Worm (Caenorhabditis elegans) whole organism, young adult: ENCODE results near the gene F35B3.7.

ENCODE experiments used
- D2030.7 ChIP-seq: fragments of 200-800 bp; sonication (Bioruptor generic); IDR thresholded peaks from 2 replicates; pipeline ENCODE4 v1.3.6; 2022; ENCODE audit warnings: missing genetic modification reagents, missing genetic modification characterization, missing compliant biosample characterization
- F10E7.11 ChIP-seq: sonication (generic microtip); optimal IDR thresholded peaks from 2 replicates; lab custom pipeline; 2017; ENCODE audit warnings: mild to moderate bottlenecking, missing genetic modification characterization, moderate library complexity, missing compliant biosample characterization
- F23B12.7 ChIP-seq: sonication (generic microtip); optimal IDR thresholded peaks from 2 replicates; lab custom pipeline; 2017; ENCODE audit warnings: missing genetic modification characterization, mild to moderate bottlenecking, missing compliant biosample characterization, antibody characterized with exemption, moderate library complexity; ENCODE audit not compliant: insufficient read depth
- K12H6.12 ChIP-seq: fragments of 200-800 bp; sonication (Bioruptor generic); optimal IDR thresholded peaks from 2 replicates; lab custom pipeline; 2018; ENCODE audit warnings: mild to moderate bottlenecking, missing genetic modification characterization, missing compliant biosample characterization
- Y79H2A.3 ChIP-seq: fragments of 200-800 bp; sonication (Bioruptor generic); conservative IDR thresholded peaks from 2 replicates; pipeline ENCODE4 v1.3.6; 2022; ENCODE audit warnings: missing genetic modification reagents, missing genetic modification characterization, missing compliant biosample characterization
- ZK185.1 ChIP-seq: sonication (generic microtip); optimal IDR thresholded peaks from 2 replicates; lab custom pipeline; 2016; ENCODE audit warnings: mild to moderate bottlenecking, missing genetic modification characterization, missing compliant biosample characterization; ENCODE audit not compliant: poor library complexity, severe bottlenecking
- attf-3 ChIP-seq: fragments of 200-800 bp; sonication (Bioruptor generic); conservative IDR thresholded peaks from 2 replicates; pipeline ENCODE4 v1.3.6; 2022; ENCODE audit warnings: missing genetic modification reagents, missing genetic modification characterization, missing compliant biosample characterization
- ceh-58 ChIP-seq: fragments of 200-800 bp; sonication (Bioruptor generic); IDR thresholded peaks from 2 replicates; pipeline ENCODE4 v1.3.6; 2022; ENCODE audit warnings: missing genetic modification characterization, missing compliant biosample characterization
- ceh-91 ChIP-seq: fragments of 200-800 bp; sonication (Bioruptor generic); IDR thresholded peaks from 2 replicates; pipeline ENCODE4 v1.3.6; 2022; ENCODE audit warnings: missing genetic modification reagents, missing genetic modification characterization, missing compliant biosample characterization
- die-1 ChIP-seq: sonication (generic microtip); optimal IDR thresholded peaks from 2 replicates; lab custom pipeline; 2016; ENCODE audit warnings: missing genotype, mild to moderate bottlenecking, missing genetic modification characterization, missing compliant biosample characterization
- dox-1 ChIP-seq: fragments of 200-800 bp; sonication (Bioruptor generic); IDR thresholded peaks from 2 replicates; pipeline ENCODE4 v1.3.6; 2022; ENCODE audit warnings: missing genetic modification reagents, missing genetic modification characterization, missing compliant biosample characterization
- gei-17 ChIP-seq: fragments of 200-800 bp; sonication (Bioruptor generic); optimal IDR thresholded peaks from 2 replicates; lab custom pipeline; 2018; ENCODE audit warnings: mild to moderate bottlenecking, missing genetic modification characterization, missing compliant biosample characterization
- lag-1 ChIP-seq: fragments of 200-800 bp; sonication (Bioruptor generic); IDR thresholded peaks from 2 replicates; pipeline ENCODE4 v1.3.6; 2022; ENCODE audit warnings: missing genetic modification reagents, missing genetic modification characterization, missing compliant biosample characterization
- let-526 ChIP-seq: fragments of 200-800 bp; sonication (Bioruptor generic); IDR thresholded peaks from 2 replicates; pipeline ENCODE4 v1.3.6; 2022; ENCODE audit warnings: missing genetic modification reagents, missing genetic modification characterization, missing compliant biosample characterization
- lin-26 ChIP-seq: fragments of 200-800 bp; sonication (Bioruptor generic); IDR thresholded peaks from 2 replicates; pipeline ENCODE4 v1.3.6; 2022; ENCODE audit warnings: missing genetic modification reagents, missing genetic modification characterization, missing compliant biosample characterization
- lin-54 ChIP-seq: fragments of 200-800 bp; sonication (Bioruptor generic); optimal IDR thresholded peaks from 2 replicates; lab custom pipeline; 2018; ENCODE audit warnings: mild to moderate bottlenecking, missing genetic modification characterization, missing compliant biosample characterization
- lsl-1 ChIP-seq: fragments of 200-800 bp; sonication (Bioruptor generic); optimal IDR thresholded peaks from 2 replicates; lab custom pipeline; 2018; ENCODE audit warnings: mild to moderate bottlenecking, missing genetic modification characterization, moderate library complexity, missing compliant biosample characterization
- lsy-27 ChIP-seq: sonication (generic microtip); optimal IDR thresholded peaks from 2 replicates; lab custom pipeline; 2017; ENCODE audit warnings: missing genetic modification characterization, mild to moderate bottlenecking, missing compliant biosample characterization, antibody characterized with exemption, missing genotype, borderline replicate concordance; ENCODE audit not compliant: insufficient read depth
- madf-10 ChIP-seq: sonication (generic microtip); optimal IDR thresholded peaks from 2 replicates; lab custom pipeline; 2016; ENCODE audit warnings: mild to moderate bottlenecking, missing genetic modification characterization, missing compliant biosample characterization
- madf-6 ChIP-seq: fragments of 200-800 bp; sonication (Bioruptor generic); IDR thresholded peaks from 2 replicates; pipeline ENCODE4 v1.3.6; 2022; ENCODE audit warnings: missing genetic modification reagents, missing genetic modification characterization, missing compliant biosample characterization
- mel-28 ChIP-seq: sonication (generic microtip); optimal IDR thresholded peaks from 2 replicates; lab custom pipeline; 2016; ENCODE audit warnings: borderline replicate concordance, mild to moderate bottlenecking, missing genetic modification characterization, missing compliant biosample characterization
- mes-4 ChIP-seq: sonication (generic microtip); optimal IDR thresholded peaks from 2 replicates; lab custom pipeline; 2016; ENCODE audit warnings: missing genotype, missing genetic modification characterization, missing compliant biosample characterization
- mxl-1 ChIP-seq: sonication (generic microtip); optimal IDR thresholded peaks from 2 replicates; lab custom pipeline; 2016; ENCODE audit warnings: missing genetic modification characterization, missing compliant biosample characterization
- nfyb-1 ChIP-seq: fragments of 200-800 bp; sonication (Bioruptor generic); IDR thresholded peaks from 2 replicates; pipeline ENCODE4 v1.3.6; 2022; ENCODE audit warnings: missing genetic modification reagents, missing genetic modification characterization, missing compliant biosample characterization
- nhr-27 ChIP-seq: fragments of 200-800 bp; sonication (Bioruptor generic); optimal IDR thresholded peaks from 2 replicates; lab custom pipeline; 2018; ENCODE audit warnings: mild to moderate bottlenecking, missing genetic modification characterization, moderate library complexity, missing compliant biosample characterization
- nhr-80 ChIP-seq: sonication (generic microtip); optimal IDR thresholded peaks from 2 replicates; lab custom pipeline; 2016; ENCODE audit warnings: missing genetic modification characterization, missing compliant biosample characterization
- nhr-90 ChIP-seq: sonication (generic microtip); optimal IDR thresholded peaks from 2 replicates; lab custom pipeline; 2016; ENCODE audit warnings: missing genotype, mild to moderate bottlenecking, missing genetic modification characterization, missing compliant biosample characterization
- pha-4 ChIP-seq: fragments of 150-350 bp; sonication (generic microtip); optimal IDR thresholded peaks from 2 replicates; lab custom pipeline; 2014; ENCODE audit warnings: missing biosample characterization, missing genetic modification reagents, missing genetic modification characterization
- rcor-1 ChIP-seq: fragments of 200-800 bp; sonication (Bioruptor generic); IDR thresholded peaks from 2 replicates; pipeline ENCODE4 v1.3.6; 2022; ENCODE audit warnings: missing genetic modification reagents, missing genetic modification characterization, missing compliant biosample characterization
- rec-8 ChIP-seq, 2 experiments: sonication (generic microtip); optimal IDR thresholded peaks; 2 replicates each; lab custom pipeline; 2016; ENCODE audit warnings: mild to moderate bottlenecking in 2 of 2, missing genetic modification characterization in 2 of 2, missing genetic modification reagents in 2 of 2, missing genotype in 2 of 2, missing biosample characterization in 1 of 2, missing compliant biosample characterization in 1 of 2, moderate library complexity in 1 of 2
- rpc-1 ChIP-seq, 2 experiments: fragments of 150-350 bp in 1 of 2; sonication (generic microtip) in 1 of 2; optimal IDR thresholded peaks; 2 replicates each; lab custom pipeline; 2014 to 2018; ENCODE audit warnings: missing biosample characterization in 1 of 2, missing genetic modification characterization in 1 of 2, missing genetic modification reagents in 1 of 2, missing genotype in 1 of 2
- sdz-38 ChIP-seq: sonication (generic microtip); optimal IDR thresholded peaks from 2 replicates; lab custom pipeline; 2016; ENCODE audit warnings: missing genotype, missing genetic modification characterization, missing compliant biosample characterization
- tbp1 ChIP-seq: fragments of 200-800 bp; sonication (Bioruptor generic); optimal IDR thresholded peaks from 2 replicates; lab custom pipeline; 2018; ENCODE audit warnings: mild to moderate bottlenecking, missing genetic modification characterization, missing compliant biosample characterization
- tlf-1 ChIP-seq: fragments of 200-800 bp; sonication (Bioruptor generic); optimal IDR thresholded peaks from 2 replicates; lab custom pipeline; 2018; ENCODE audit warnings: mild to moderate bottlenecking, missing genetic modification characterization, missing compliant biosample characterization
- zfh-2 ChIP-seq: fragments of 200-800 bp; sonication (Bioruptor generic); conservative IDR thresholded peaks from 2 replicates; pipeline ENCODE4 v1.3.6; 2022; ENCODE audit warnings: missing genetic modification reagents, missing genetic modification characterization, missing compliant biosample characterization
- ztf-18 ChIP-seq: sonication (generic microtip); optimal IDR thresholded peaks from 2 replicates; lab custom pipeline; 2016; ENCODE audit warnings: missing genotype, mild to moderate bottlenecking, missing genetic modification characterization, missing compliant biosample characterization
- ztf-25 ChIP-seq: fragments of 200-800 bp; sonication (Bioruptor generic); IDR thresholded peaks from 2 replicates; pipeline ENCODE4 v1.3.6; 2022; ENCODE audit warnings: missing genetic modification reagents, missing genetic modification characterization, missing compliant biosample characterization

F35B3.7 gene

DNA sequence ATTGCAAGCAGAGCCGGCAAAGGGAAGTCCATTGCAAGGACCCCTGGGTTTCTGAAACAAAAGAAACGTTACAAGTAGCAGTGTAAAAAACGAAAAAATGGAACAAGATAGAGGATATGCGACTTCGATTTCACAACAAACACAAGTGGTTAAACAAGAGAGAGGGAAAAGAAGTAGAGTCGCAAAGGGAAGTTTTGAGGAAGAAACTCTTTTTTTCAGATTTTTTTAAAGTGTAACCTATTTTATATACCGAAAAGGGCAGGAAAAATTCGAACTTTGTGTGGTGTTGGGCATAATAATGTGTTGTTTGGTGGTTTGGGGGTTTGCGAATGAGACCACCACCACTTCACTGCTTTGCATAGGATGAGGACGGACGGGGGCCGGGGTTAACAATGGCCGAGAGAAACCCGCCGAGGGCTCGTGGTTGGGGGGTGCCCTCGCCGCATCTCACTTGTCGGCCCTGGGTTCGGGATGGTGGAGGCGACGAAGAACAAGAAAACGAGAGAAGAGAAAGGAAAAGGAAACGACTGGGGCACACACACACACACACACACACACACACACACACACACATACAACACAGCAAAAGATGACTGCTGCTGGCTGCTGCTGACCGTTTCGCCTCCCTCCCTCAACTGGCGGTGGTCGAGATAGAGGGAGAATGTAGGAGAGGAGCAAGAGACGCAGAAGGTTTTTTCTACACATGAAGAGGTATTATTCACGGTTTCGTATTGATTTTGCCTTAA, 12.5 kb downstream of the F35B3.7 start, which contains the start of gene ptrn-1 (continued):
- TF ChIP-seq ztf-18 (tag; lab: Kevin White, UChicago) (no peak), lsl-1 (GFP tag; lab: Kevin White, UChicago) (no peak), nhr-27 (no peak), rpc-1 (optimal IDR thresholded peaks at IDR 0.05; lab: Kevin White, UChicago) (no peak), rpc-1 (tag; optimal IDR thresholded peaks at IDR 0.05; lab: Kevin White, UChicago) (no peak), madf-10 (tag; lab: Kevin White, UChicago) (no peak), rec-8 (tag; optimal IDR thresholded peaks at IDR 0.05; lab: Kevin White, UChicago) (no peak), lsy-27 (tag; lab: Kevin White, UChicago) (no peak), zfh-2 (GFP tag; lab: Robert Waterston, UW) (peak; percentile 98), K12H6.12 (peak; percentile 81), sdz-38 (tag; lab: Kevin White, UChicago) (no peak), nhr-90 (no peak), D2030.7 (no peak), die-1 (tag; lab: Kevin White, UChicago) (no peak), F10E7.11 (tag; lab: Kevin White, UChicago) (no peak), lin-54 (GFP tag; lab: Kevin White, UChicago) (no peak), ceh-91 (no peak), let-526 (GFP tag; lab: Robert Waterston, UW) (no peak), ZK185.1 (tag; lab: Kevin White, UChicago) (no peak), F23B12.7 (tag; lab: Kevin White, UChicago) (no peak), tlf-1 (GFP tag; lab: Kevin White, UChicago) (no peak), tbp1 (GFP tag; lab: Kevin White, UChicago) (peak; percentile 34), ceh-58 (GFP tag; lab: Robert Waterston, UW) (no peak), nfyb-1 (no peak), Y79H2A.3 (GFP tag; lab: Robert Waterston, UW) (no peak), pha-4 (no peak), rcor-1 (GFP tag; lab: Robert Waterston, UW) (0 out of 2 replicates have a peak, but pooled peaks have one; percentile 26), nhr-80 (tag; lab: Kevin White, UChicago) (peak; percentile 67), gei-17 (GFP tag; lab: Kevin White, UChicago) (no peak), lin-26 (GFP tag; lab: Robert Waterston, UW) (peak; percentile 52; the same call in 1 of the 2 replicates), attf-3 (GFP tag; lab: Robert Waterston, UW) (0 out of 2 replicates have a peak, but pooled peaks have one; percentile 8), dox-1 (GFP tag; lab: Robert Waterston, UW) (no peak), madf-6 (GFP tag; lab: Robert Waterston, UW) (no peak), ztf-25 (GFP tag; lab: Robert Waterston, UW) (0 out of 2 replicates have a peak, but pooled peaks have one; percentile 30), lag-1 (GFP tag; lab: Robert Waterston, UW) (no peak), mel-28 (tag; lab: Kevin White, UChicago) (no peak), mes-4 (tag; lab: Kevin White, UChicago) (no peak), mxl-1 (tag; lab: Kevin White, UChicago) (no peak)
